Fruit fly (Drosophila melanogaster) whole organism, embryonic: ENCODE measurements around the gene rols.

Experiments used
- Atf6 ChIP-seq: fragments of 200-800 bp; sonication (Bioruptor generic); IDR thresholded peaks from 2 replicates; pipeline ENCODE4 v1.3.6; 2022; ENCODE audit warnings: missing biosample characterization, missing genetic modification characterization
- Awh ChIP-seq: fragments of 200-800 bp; sonication (Bioruptor generic); IDR thresholded peaks from 2 replicates; pipeline ENCODE4, ENCODE4 v1.3.6; 2022; ENCODE audit warnings: missing biosample characterization, missing genetic modification characterization
- BEAF-32 ChIP-seq: fragments of 200-800 bp; sonication (Bioruptor generic); optimal IDR thresholded peaks from 3 replicates; lab custom pipeline; 2017; ENCODE audit warnings: missing biosample characterization, missing genetic modification characterization, mild to moderate bottlenecking, moderate library complexity, missing genetic modification reagents
- CG10462 ChIP-seq: fragments of 200-800 bp; sonication (Bioruptor generic); optimal IDR thresholded peaks from 2 replicates; lab custom pipeline; 2016; ENCODE audit warnings: missing biosample characterization, missing genetic modification characterization
- CG11695 ChIP-seq: fragments of 200-800 bp; sonication (Bioruptor generic); IDR thresholded peaks from 3 replicates; pipeline ENCODE4 v1.3.6; 2022; ENCODE audit warnings: missing biosample characterization, missing genetic modification characterization
- CG12299 ChIP-seq: fragments of 200-800 bp; sonication (Bioruptor generic); optimal IDR thresholded peaks from 2 replicates; lab custom pipeline; 2018; ENCODE audit warnings: missing biosample characterization, mild to moderate bottlenecking, missing genetic modification characterization
- CG12391 ChIP-seq: fragments of 200-800 bp; sonication (Bioruptor generic); optimal IDR thresholded peaks from 3 replicates; lab custom pipeline; 2018; ENCODE audit warnings: missing biosample characterization, mild to moderate bottlenecking, missing genetic modification characterization, moderate library complexity
- CG13424 ChIP-seq: fragments of 200-800 bp; sonication (Bioruptor generic); optimal IDR thresholded peaks from 2 replicates; lab custom pipeline; 2019; ENCODE audit warnings: missing biosample characterization, mild to moderate bottlenecking, missing genetic modification characterization, moderate library complexity
- CG15696 ChIP-seq: fragments of 200-800 bp; sonication (Bioruptor generic); optimal IDR thresholded peaks from 2 replicates; lab custom pipeline; 2019; ENCODE audit warnings: missing biosample characterization, mild to moderate bottlenecking, missing genetic modification characterization, moderate library complexity
- CG1603 ChIP-seq: fragments of 200-800 bp; sonication (Bioruptor generic); optimal IDR thresholded peaks from 2 replicates; lab custom pipeline; 2019; ENCODE audit warnings: missing biosample characterization, mild to moderate bottlenecking, missing genetic modification characterization, moderate library complexity
- CG17186 ChIP-seq: fragments of 200-800 bp; sonication (Bioruptor generic); optimal IDR thresholded peaks from 3 replicates; lab custom pipeline; 2017; ENCODE audit warnings: missing biosample characterization, missing genetic modification reagents, missing genetic modification characterization
- CG17568 ChIP-seq: fragments of 200-800 bp; sonication (Bioruptor generic); optimal IDR thresholded peaks from 2 replicates; lab custom pipeline; 2018; ENCODE audit warnings: missing biosample characterization, mild to moderate bottlenecking, missing genetic modification characterization, moderate library complexity
- CG31388 ChIP-seq: fragments of 200-800 bp; sonication (Bioruptor generic); optimal IDR thresholded peaks from 2 replicates; lab custom pipeline; 2016; ENCODE audit warnings: missing biosample characterization, missing genetic modification characterization
- CG42726 ChIP-seq: fragments of 200-800 bp; sonication (Bioruptor generic); IDR thresholded peaks from 2 replicates; pipeline ENCODE4 v1.3.6; 2022; ENCODE audit warnings: missing biosample characterization, missing genetic modification characterization; ENCODE audit not compliant: partially characterized antibody
- CG4360 ChIP-seq: fragments of 200-800 bp; sonication (Bioruptor generic); IDR thresholded peaks from 2 replicates; pipeline ENCODE4 v1.3.6; 2022; ENCODE audit warnings: missing biosample characterization, missing genetic modification characterization
- CG6689 ChIP-seq: fragments of 200-800 bp; sonication (Bioruptor generic); IDR thresholded peaks from 2 replicates; pipeline ENCODE4 v1.3.6; 2022; ENCODE audit warnings: missing biosample characterization, missing genetic modification characterization
- CG7839 ChIP-seq: fragments of 200-800 bp; sonication (Bioruptor generic); optimal IDR thresholded peaks from 3 replicates; lab custom pipeline; 2018; ENCODE audit warnings: missing biosample characterization, mild to moderate bottlenecking, missing genetic modification characterization, moderate library complexity
- CG8281 ChIP-seq: fragments of 200-800 bp; sonication (Bioruptor generic); optimal IDR thresholded peaks from 2 replicates; lab custom pipeline; 2018; ENCODE audit warnings: missing biosample characterization, mild to moderate bottlenecking, missing genetic modification characterization, moderate library complexity
- CG8290 ChIP-seq, 3 experiments: fragments of 200-800 bp; sonication (Bioruptor generic); optimal IDR thresholded peaks; 2 replicates each; lab custom pipeline; 2016 to 2019; ENCODE audit warnings: missing biosample characterization in 3 of 3, missing genetic modification characterization in 3 of 3, mild to moderate bottlenecking in 2 of 3, moderate library complexity in 1 of 3
- Chrac-16 ChIP-seq: fragments of 200-800 bp; sonication (Bioruptor generic); optimal IDR thresholded peaks from 3 replicates; lab custom pipeline; 2016; ENCODE audit warnings: missing biosample characterization, missing genetic modification characterization
- D19B ChIP-seq: fragments of 200-800 bp; sonication (Bioruptor generic); optimal IDR thresholded peaks from 2 replicates; lab custom pipeline; 2017; ENCODE audit warnings: missing biosample characterization, mild to moderate bottlenecking, missing genetic modification characterization
- Dbx ChIP-seq: fragments of 200-800 bp; sonication (Bioruptor generic); IDR thresholded peaks from 3 replicates; pipeline ENCODE4 v1.3.6; 2022; ENCODE audit warnings: missing biosample characterization, missing genetic modification characterization
- Dref ChIP-seq: fragments of 200-800 bp; sonication (Bioruptor generic); IDR thresholded peaks from 2 replicates; pipeline ENCODE4 v1.3.6; 2022; ENCODE audit warnings: missing biosample characterization, missing genetic modification characterization
- Drgx ChIP-seq: fragments of 200-800 bp; sonication (Bioruptor generic); IDR thresholded peaks from 2 replicates; pipeline ENCODE4 v1.3.6; 2022; ENCODE audit warnings: missing biosample characterization, missing genetic modification characterization
- Ets65A ChIP-seq: fragments of 200-800 bp; sonication (Bioruptor generic); peaks from one replicate; lab custom pipeline; 2016; ENCODE audit warnings: missing biosample characterization, missing genetic modification characterization
- HHEX ChIP-seq: fragments of 200-800 bp; sonication (Bioruptor generic); optimal IDR thresholded peaks from 3 replicates; lab custom pipeline; 2017; ENCODE audit warnings: missing biosample characterization, mild to moderate bottlenecking, missing genetic modification characterization, missing genetic modification reagents
- HLH3B ChIP-seq: fragments of 200-800 bp; sonication (Bioruptor generic); IDR thresholded peaks from 2 replicates; pipeline ENCODE4 v1.3.6; 2022; ENCODE audit warnings: missing biosample characterization, missing genetic modification characterization
- Hand ChIP-seq: fragments of 200-800 bp; sonication (Bioruptor generic); optimal IDR thresholded peaks from 2 replicates; lab custom pipeline; 2017; ENCODE audit warnings: mild to moderate bottlenecking, missing biosample characterization, missing genetic modification reagents, missing genetic modification characterization
- Side ChIP-seq: fragments of 200-800 bp; sonication (Bioruptor generic); optimal IDR thresholded peaks from 2 replicates; lab custom pipeline; 2016; ENCODE audit warnings: missing biosample characterization, missing genetic modification characterization
- Six4 ChIP-seq: fragments of 200-800 bp; sonication (Bioruptor generic); optimal IDR thresholded peaks from 2 replicates; lab custom pipeline; 2016; ENCODE audit warnings: missing biosample characterization, missing genetic modification characterization
- ara ChIP-seq: fragments of 200-800 bp; sonication (Bioruptor generic); IDR thresholded peaks from 2 replicates; pipeline ENCODE4 v1.3.6; 2022; ENCODE audit warnings: missing biosample characterization, missing genetic modification characterization
- chn ChIP-seq: fragments of 200-800 bp; sonication (Bioruptor generic); optimal IDR thresholded peaks from 2 replicates; lab custom pipeline; 2016; ENCODE audit warnings: missing biosample characterization, missing genetic modification characterization
- crp ChIP-seq, 2 experiments: fragments of 200-800 bp; sonication (Bioruptor generic); optimal IDR thresholded peaks; 2 replicates in 1 of 2; 3 replicates in 1 of 2; lab custom pipeline; 2017; ENCODE audit warnings: missing biosample characterization in 2 of 2, missing genetic modification characterization in 2 of 2, mild to moderate bottlenecking in 1 of 2, moderate library complexity in 1 of 2
- fd96Cb ChIP-seq: fragments of 200-800 bp; sonication (Bioruptor generic); optimal IDR thresholded peaks from 2 replicates; lab custom pipeline; 2018; ENCODE audit warnings: missing biosample characterization, mild to moderate bottlenecking, missing genetic modification characterization, moderate library complexity
- fru ChIP-seq: fragments of >200 bp; optimal IDR thresholded peaks from 2 replicates; lab custom pipeline; 2017
- grn ChIP-seq: fragments of 200-800 bp; sonication (Bioruptor generic); optimal IDR thresholded peaks from 3 replicates; lab custom pipeline; 2017; ENCODE audit warnings: missing biosample characterization, missing genetic modification characterization
- ind ChIP-seq: fragments of 200-800 bp; sonication (Bioruptor generic); optimal IDR thresholded peaks from 3 replicates; lab custom pipeline; 2016; ENCODE audit warnings: missing biosample characterization, missing genetic modification characterization
- kah ChIP-seq: fragments of 200-800 bp; sonication (Bioruptor generic); optimal IDR thresholded peaks from 2 replicates; lab custom pipeline; 2018; ENCODE audit warnings: missing biosample characterization, mild to moderate bottlenecking, missing genetic modification characterization
- lbe ChIP-seq: fragments of 200-800 bp; sonication (Bioruptor generic); optimal IDR thresholded peaks from 2 replicates; lab custom pipeline; 2016; ENCODE audit warnings: missing biosample characterization, mild to moderate bottlenecking, missing genetic modification characterization
- mld ChIP-seq: fragments of 200-800 bp; sonication (Bioruptor generic); IDR thresholded peaks from 3 replicates; pipeline ENCODE4 v1.3.6; 2022; ENCODE audit warnings: missing biosample characterization, missing genetic modification characterization; ENCODE audit not compliant: partially characterized antibody
- nom ChIP-seq: fragments of 200-800 bp; sonication (Bioruptor generic); optimal IDR thresholded peaks from 2 replicates; lab custom pipeline; 2017; ENCODE audit warnings: missing biosample characterization, missing genetic modification characterization, mild to moderate bottlenecking, moderate library complexity, missing genetic modification reagents
- odd ChIP-seq: fragments of 200-800 bp; sonication (Bioruptor generic); optimal IDR thresholded peaks from 2 replicates; lab custom pipeline; 2017; ENCODE audit warnings: missing biosample characterization, mild to moderate bottlenecking, missing genetic modification characterization
- pan ChIP-seq, 4 experiments: fragments of >200 bp in 3 of 4; fragments of 200-800 bp in 1 of 4; sonication (Bioruptor generic) in 1 of 4; optimal IDR thresholded peaks in 3 of 4; IDR thresholded peaks in 1 of 4; 2 replicates each; pipeline versions ENCODE4 v1.3.6 to Lab custom; 2017 to 2022; ENCODE audit warnings: missing biosample characterization in 2 of 4, missing genetic modification characterization in 2 of 4, mixed read lengths in 1 of 4
- phol ChIP-seq: fragments of 200-800 bp; sonication (Bioruptor generic); optimal IDR thresholded peaks from 3 replicates; lab custom pipeline; 2018; ENCODE audit warnings: missing biosample characterization, mild to moderate bottlenecking, missing genetic modification characterization, moderate library complexity
- rib ChIP-seq: fragments of 200-800 bp; sonication (Bioruptor generic); IDR thresholded peaks from 2 replicates; pipeline ENCODE4 v1.3.6; 2022; ENCODE audit warnings: missing biosample characterization, missing genetic modification characterization
- so ChIP-seq: fragments of 200-800 bp; sonication (Bioruptor generic); IDR thresholded peaks from 3 replicates; pipeline ENCODE4 v1.3.6; 2022; ENCODE audit warnings: missing biosample characterization, missing genetic modification characterization
- tap ChIP-seq: fragments of 200-800 bp; optimal IDR thresholded peaks from 3 replicates; lab custom pipeline; 2019; ENCODE audit warnings: missing biosample characterization, mild to moderate bottlenecking, missing genetic modification characterization, moderate library complexity
- wek ChIP-seq: fragments of 200-800 bp; sonication (Bioruptor generic); optimal IDR thresholded peaks from 3 replicates; lab custom pipeline; 2018; ENCODE audit warnings: missing biosample characterization, mild to moderate bottlenecking, missing genetic modification characterization, moderate library complexity
- z ChIP-seq: fragments of 200-800 bp; sonication (Bioruptor generic); IDR thresholded peaks from 3 replicates; pipeline ENCODE4 v1.3.6; 2022; ENCODE audit warnings: missing biosample characterization, missing genetic modification characterization

Gene rols

DNA sequence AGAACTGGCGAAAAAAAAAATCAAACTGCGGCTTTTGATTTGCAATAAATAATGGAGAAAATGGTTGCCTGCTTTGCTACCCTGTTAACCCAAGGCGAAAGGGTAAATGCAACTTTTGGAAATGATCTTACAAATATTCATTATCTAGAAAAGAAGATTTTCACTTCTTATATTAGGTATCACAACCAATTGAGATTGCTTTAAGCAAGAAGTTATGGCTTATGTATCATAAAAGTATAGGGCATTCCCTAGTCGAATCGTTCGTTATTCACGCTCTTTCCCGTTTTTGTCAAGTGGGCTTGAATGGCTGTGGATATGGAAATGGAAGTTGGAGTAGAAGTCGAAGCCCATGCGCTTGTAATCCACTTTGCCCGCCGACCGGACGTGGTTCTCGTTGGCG, 34.1 kb downstream of the rols start (continued):
- peak; percentile 18 for TF ChIP-seq D19B (GFP tag; lab: Kevin White, UChicago)
- no peak for TF ChIP-seq CG12391
- TF ChIP-seq Hand (GFP tag; lab: Kevin White, UChicago), result no peak
- TF ChIP-seq lbe (GFP tag; lab: Kevin White, UChicago), result no peak
- TF ChIP-seq ara (GFP tag; lab: Robert Waterston, UW), result 0 out of 2 replicates have a peak, but pooled peaks have one; percentile 6
- TF ChIP-seq crp (GFP tag; optimal IDR thresholded peaks at IDR 0.05; lab: Kevin White, UChicago), result no peak
- no peak for TF ChIP-seq so (GFP tag; lab: Robert Waterston, UW)
- TF ChIP-seq CG11695 (GFP tag; lab: Robert Waterston, UW), result 0 out of 3 replicates have a peak, but pooled peaks have one; percentile 32
- TF ChIP-seq Atf6, result no peak
- no peak for TF ChIP-seq chn (GFP tag; lab: Kevin White, UChicago)
- no peak for TF ChIP-seq Chrac-16 (GFP tag; lab: Kevin White, UChicago)
- TF ChIP-seq CG31388, result no peak
- TF ChIP-seq CG7839, result no peak
- peak; percentile 36 for TF ChIP-seq fd96Cb (tag; lab: Kevin White, UChicago)
- no peak for TF ChIP-seq CG17186 (GFP tag; lab: Kevin White, UChicago)
- no peak; the same call in 1 of the 2 replicates for TF ChIP-seq HLH3B (GFP tag; lab: Robert Waterston, UW)
- TF ChIP-seq fru (lab: Kevin White, UChicago), result no peak
- peak; percentile 32 for TF ChIP-seq phol (tag; lab: Kevin White, UChicago)
- TF ChIP-seq grn (GFP tag; lab: Kevin White, UChicago), result no peak
- no peak for TF ChIP-seq kah (GFP tag; lab: Kevin White, UChicago)
- TF ChIP-seq Awh, result no peak
- TF ChIP-seq Dref, result no peak
- TF ChIP-seq ind, result no peak
- TF ChIP-seq BEAF-32 (GFP tag; lab: Kevin White, UChicago), result no peak
- TF ChIP-seq Dbx, result 0 out of 3 replicates have a peak, but pooled peaks have one; percentile 19
- TF ChIP-seq CG1603 (tag; lab: Kevin White, UChicago), result peak; percentile 9
- TF ChIP-seq wek (GFP tag; lab: Kevin White, UChicago), result no peak
- TF ChIP-seq CG10462 (GFP tag; lab: Kevin White, UChicago), result no peak

DNA sequence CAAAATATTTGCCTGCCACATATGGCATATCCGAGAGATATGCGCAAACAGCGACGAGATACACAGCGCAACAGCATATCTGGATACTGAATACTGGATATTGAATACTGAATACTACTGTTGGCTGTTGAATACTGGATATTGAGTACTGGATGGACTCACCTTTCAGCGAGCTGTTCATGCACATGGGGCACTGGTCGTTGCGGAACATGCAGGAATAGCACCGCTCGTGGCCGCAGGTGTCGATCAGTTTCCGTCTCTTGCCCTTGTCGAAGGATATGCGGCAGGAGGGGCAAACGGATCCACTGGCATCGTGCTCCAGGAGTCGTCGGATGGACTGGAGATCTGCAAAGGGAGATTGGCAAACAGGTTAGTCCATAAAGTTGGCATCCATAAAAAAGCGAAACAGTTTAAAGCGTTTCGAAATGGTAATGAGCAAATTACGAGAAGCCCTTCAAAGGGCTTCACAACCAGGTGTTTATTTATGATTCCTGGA, 36.1 kb downstream of the rols start:
- TF ChIP-seq HHEX (GFP tag; lab: Kevin White, UChicago), result no peak
- peak; percentile 11 for TF ChIP-seq nom (GFP tag; lab: Kevin White, UChicago)
- TF ChIP-seq CG42726, result 0 out of 2 replicates have a peak, but pooled peaks have one; percentile 23
- TF ChIP-seq Ets65A (GFP tag; lab: Kevin White, UChicago), result peak; percentile 71

DNA sequence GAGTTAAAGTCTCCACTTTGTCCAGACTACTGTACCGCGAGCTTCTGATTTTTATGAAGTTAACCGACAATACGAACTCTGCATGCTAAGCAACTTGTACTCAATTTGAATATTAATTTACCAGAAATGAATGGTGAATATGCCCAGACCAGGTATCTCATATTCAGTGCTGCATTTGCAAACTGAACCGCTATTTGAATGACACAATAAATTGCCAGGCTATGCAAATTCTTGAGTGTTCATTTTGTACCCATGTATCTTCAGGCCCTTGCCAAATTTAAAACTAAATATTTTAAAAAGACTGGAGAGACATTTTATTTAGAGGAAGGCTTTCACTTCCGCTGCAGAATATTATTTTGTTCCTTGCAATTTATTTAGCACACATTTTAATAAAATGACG, 36.7 kb downstream of the rols start:
- no peak for TF ChIP-seq CG4360 (GFP tag; lab: Robert Waterston, UW)
- no peak for TF ChIP-seq CG8281 (tag; lab: Kevin White, UChicago)
- TF ChIP-seq CG6689, result no peak
- TF ChIP-seq Side, result no peak
- TF ChIP-seq CG17568 (GFP tag; lab: Kevin White, UChicago), result no peak
- no peak for TF ChIP-seq CG13424 (tag; lab: Kevin White, UChicago)
- TF ChIP-seq Six4 (GFP tag; lab: Kevin White, UChicago), result no peak
- TF ChIP-seq pan (optimal IDR thresholded peaks at IDR 0.05; lab: Kevin White, UChicago), result no peak
- TF ChIP-seq pan (GFP tag; optimal IDR thresholded peaks at IDR 0.05 in 1 of 2, IDR thresholded peaks at IDR 0.05 in 1 of 2), result no peak
- TF ChIP-seq tap (tag; lab: Kevin White, UChicago), result no peak
- TF ChIP-seq mld (GFP tag; lab: Robert Waterston, UW), result no peak
- no peak for TF ChIP-seq Drgx (GFP tag; lab: Robert Waterston, UW)
- TF ChIP-seq CG12299 (tag; lab: Kevin White, UChicago), result no peak
- no peak for TF ChIP-seq odd (GFP tag; lab: Kevin White, UChicago)
- TF ChIP-seq z, result no peak
- no peak for TF ChIP-seq rib (GFP tag; lab: Robert Waterston, UW)
- TF ChIP-seq CG15696, result no peak
- no peak for TF ChIP-seq CG8290 (GFP tag; optimal IDR thresholded peaks at IDR 0.05; lab: Kevin White, UChicago)
- TF ChIP-seq CG8290 (tag; optimal IDR thresholded peaks at IDR 0.05; lab: Kevin White, UChicago), result no peak
